Fruit fly (Drosophila melanogaster) whole organism, embryonic: ENCODE data around the gene Mst98Ca.

Experiments used
- Atf3 ChIP-seq: fragments of 200-800 bp; sonication (Bioruptor generic); optimal IDR thresholded peaks from 3 replicates; lab custom pipeline; 2016; ENCODE audit warnings: missing biosample characterization, missing genetic modification characterization
- CG11085 ChIP-seq: fragments of 200-800 bp; sonication (Bioruptor generic); IDR thresholded peaks from 2 replicates; pipeline ENCODE4 v1.3.6; 2022; ENCODE audit warnings: missing biosample characterization, missing genetic modification characterization
- CG11456 ChIP-seq: fragments of 200-800 bp; sonication (Bioruptor generic); IDR thresholded peaks from 3 replicates; pipeline ENCODE4 v1.3.6; 2022; ENCODE audit warnings: missing biosample characterization, missing genetic modification characterization
- CG11723 ChIP-seq: fragments of 200-800 bp; sonication (Bioruptor generic); optimal IDR thresholded peaks from 2 replicates; lab custom pipeline; 2017; ENCODE audit warnings: missing biosample characterization, mild to moderate bottlenecking, missing genetic modification characterization
- CG12236 ChIP-seq: fragments of 200-800 bp; sonication (Bioruptor generic); optimal IDR thresholded peaks from 2 replicates; lab custom pipeline; 2016; ENCODE audit warnings: missing biosample characterization, missing genetic modification characterization
- CG12391 ChIP-seq: fragments of 200-800 bp; sonication (Bioruptor generic); optimal IDR thresholded peaks from 3 replicates; lab custom pipeline; 2018; ENCODE audit warnings: missing biosample characterization, mild to moderate bottlenecking, missing genetic modification characterization, moderate library complexity
- CG14965 ChIP-seq: fragments of 200-800 bp; sonication (Bioruptor generic); optimal IDR thresholded peaks from 2 replicates; lab custom pipeline; 2016; ENCODE audit warnings: missing biosample characterization, missing genetic modification characterization, borderline replicate concordance
- CG15269 ChIP-seq: fragments of 200-800 bp; sonication (Bioruptor generic); optimal IDR thresholded peaks from 2 replicates; lab custom pipeline; 2018; ENCODE audit warnings: missing biosample characterization, mild to moderate bottlenecking, missing genetic modification characterization, moderate library complexity
- CG15601 ChIP-seq: fragments of 200-800 bp; sonication (Bioruptor generic); optimal IDR thresholded peaks from 3 replicates; lab custom pipeline; 2019; ENCODE audit warnings: missing biosample characterization, mild to moderate bottlenecking, missing genetic modification characterization, moderate library complexity
- CG18011 ChIP-seq: fragments of 200-800 bp; sonication (Bioruptor generic); optimal IDR thresholded peaks from 2 replicates; lab custom pipeline; 2017; ENCODE audit warnings: missing biosample characterization, missing genetic modification characterization, mild to moderate bottlenecking, moderate library complexity, missing genotype
- CG1832 ChIP-seq: fragments of 200-800 bp; sonication (Bioruptor generic); optimal IDR thresholded peaks from 2 replicates; lab custom pipeline; 2017; ENCODE audit warnings: missing biosample characterization, mild to moderate bottlenecking, missing genetic modification characterization, inconsistent platforms
- CG30431 ChIP-seq: fragments of 200-800 bp; sonication (Bioruptor generic); optimal IDR thresholded peaks from 2 replicates; lab custom pipeline; 2017; ENCODE audit warnings: missing biosample characterization, missing genetic modification characterization
- CG3163 ChIP-seq: fragments of 200-800 bp; sonication (Bioruptor generic); optimal IDR thresholded peaks from 3 replicates; lab custom pipeline; 2016; ENCODE audit warnings: missing biosample characterization, missing genetic modification characterization
- CG32767 ChIP-seq: fragments of 200-800 bp; sonication (Bioruptor generic); IDR thresholded peaks from 2 replicates; pipeline ENCODE4 v1.3.6; 2022; ENCODE audit warnings: missing biosample characterization, missing genetic modification characterization
- CG33557 ChIP-seq: fragments of 200-800 bp; sonication (Bioruptor generic); optimal IDR thresholded peaks from 2 replicates; lab custom pipeline; 2019; ENCODE audit warnings: missing biosample characterization, mild to moderate bottlenecking, missing genetic modification characterization, moderate library complexity
- CG3726 ChIP-seq: fragments of 200-800 bp; sonication (Bioruptor generic); IDR thresholded peaks from 3 replicates; pipeline ENCODE4, ENCODE4 v1.3.6; 2022; ENCODE audit warnings: missing biosample characterization, missing genetic modification characterization
- CG3995 ChIP-seq: fragments of 200-800 bp; sonication (Bioruptor generic); optimal IDR thresholded peaks from 3 replicates; lab custom pipeline; 2016; ENCODE audit warnings: missing biosample characterization, missing genetic modification characterization
- CG4820 ChIP-seq: fragments of 200-800 bp; sonication (Bioruptor generic); optimal IDR thresholded peaks from 3 replicates; lab custom pipeline; 2016; ENCODE audit warnings: missing biosample characterization, missing genetic modification characterization
- CG5245 ChIP-seq: fragments of 200-800 bp; sonication (Bioruptor generic); optimal IDR thresholded peaks from 3 replicates; lab custom pipeline; 2016; ENCODE audit warnings: missing biosample characterization, missing genetic modification characterization
- CG7271 ChIP-seq: fragments of 200-800 bp; sonication (Bioruptor generic); optimal IDR thresholded peaks from 2 replicates; lab custom pipeline; 2018; ENCODE audit warnings: missing biosample characterization, mild to moderate bottlenecking, missing genetic modification characterization, moderate library complexity
- CG7357 ChIP-seq: fragments of 200-800 bp; sonication (Bioruptor generic); IDR thresholded peaks from 3 replicates; pipeline ENCODE4 v1.3.6; 2022; ENCODE audit warnings: missing biosample characterization, missing genetic modification characterization
- CG9932 ChIP-seq: fragments of 200-800 bp; sonication (Bioruptor generic); IDR thresholded peaks from 2 replicates; pipeline ENCODE4 v1.3.6; 2022; ENCODE audit warnings: missing biosample characterization, missing genetic modification characterization
- Dad ChIP-seq: fragments of 200-800 bp; sonication (Bioruptor generic); optimal IDR thresholded peaks from 3 replicates; lab custom pipeline; 2016; ENCODE audit warnings: missing biosample characterization, missing genetic modification characterization
- Doc2 ChIP-seq: fragments of 200-800 bp; sonication (Bioruptor generic); IDR thresholded peaks from 2 replicates; pipeline ENCODE4 v1.3.6; 2022; ENCODE audit warnings: missing biosample characterization, missing genetic modification characterization
- Dref ChIP-seq: fragments of 200-800 bp; sonication (Bioruptor generic); IDR thresholded peaks from 2 replicates; pipeline ENCODE4 v1.3.6; 2022; ENCODE audit warnings: missing biosample characterization, missing genetic modification characterization
- HLH54F ChIP-seq: fragments of 200-800 bp; sonication (Bioruptor generic); optimal IDR thresholded peaks from 3 replicates; lab custom pipeline; 2016; ENCODE audit warnings: missing biosample characterization, missing genetic modification characterization
- MTF-1 ChIP-seq: fragments of 200-800 bp; sonication (Bioruptor generic); optimal IDR thresholded peaks from 2 replicates; lab custom pipeline; 2018; ENCODE audit warnings: missing biosample characterization, mild to moderate bottlenecking, missing genetic modification characterization, borderline replicate concordance
- Optix ChIP-seq: fragments of 200-800 bp; sonication (Bioruptor generic); IDR thresholded peaks from 3 replicates; pipeline ENCODE4 v1.3.6; 2022; ENCODE audit warnings: missing biosample characterization, missing genetic modification characterization
- bowl ChIP-seq: fragments of 200-800 bp; sonication (Bioruptor generic); IDR thresholded peaks from 2 replicates; pipeline ENCODE4 v1.3.6; 2022; ENCODE audit warnings: missing biosample characterization, missing genetic modification characterization
- cas ChIP-seq: fragments of 200-800 bp; sonication (Bioruptor generic); IDR thresholded peaks from 2 replicates; pipeline ENCODE4 v1.3.6; 2022; ENCODE audit warnings: missing biosample characterization, missing genetic modification characterization
- croc ChIP-seq: fragments of 200-800 bp; sonication (Bioruptor generic); conservative IDR thresholded peaks from 3 replicates; pipeline ENCODE4 v1.3.6; 2022; ENCODE audit warnings: missing biosample characterization, missing genetic modification characterization
- en ChIP-seq: fragments of 200-800 bp; sonication (Bioruptor generic); optimal IDR thresholded peaks from 2 replicates; lab custom pipeline; 2016; ENCODE audit warnings: missing biosample characterization, missing genetic modification characterization
- eve ChIP-seq, 2 experiments: fragments of >200 bp; optimal IDR thresholded peaks; 2 replicates each; lab custom pipeline; 2017; ENCODE audit warnings: missing biosample characterization in 2 of 2, missing genetic modification characterization in 2 of 2
- ewg ChIP-seq: fragments of 200-800 bp; sonication (Bioruptor generic); optimal IDR thresholded peaks from 3 replicates; lab custom pipeline; 2017; ENCODE audit warnings: mild to moderate bottlenecking, missing biosample characterization, missing genetic modification reagents, missing genetic modification characterization
- fd102C ChIP-seq: fragments of 200-800 bp; sonication (Bioruptor generic); optimal IDR thresholded peaks from 2 replicates; lab custom pipeline; 2018; ENCODE audit warnings: missing biosample characterization, mild to moderate bottlenecking, missing genetic modification characterization, moderate library complexity
- grn ChIP-seq: fragments of 200-800 bp; sonication (Bioruptor generic); optimal IDR thresholded peaks from 3 replicates; lab custom pipeline; 2017; ENCODE audit warnings: missing biosample characterization, missing genetic modification characterization
- gro ChIP-seq: fragments of 200-800 bp; sonication (Bioruptor generic); optimal IDR thresholded peaks from 2 replicates; lab custom pipeline; 2016; ENCODE audit warnings: missing biosample characterization, missing genetic modification characterization
- h ChIP-seq: fragments of >200 bp; optimal IDR thresholded peaks from 2 replicates; lab custom pipeline; 2017
- insv ChIP-seq, 2 experiments: fragments of 200-800 bp; sonication (Bioruptor generic); optimal IDR thresholded peaks; 3 replicates each; lab custom pipeline; 2016 to 2018; ENCODE audit warnings: missing biosample characterization in 2 of 2, missing genetic modification characterization in 2 of 2
- jing ChIP-seq: fragments of 200-800 bp; sonication (Bioruptor generic); optimal IDR thresholded peaks from 2 replicates; lab custom pipeline; 2018; ENCODE audit warnings: missing biosample characterization, mild to moderate bottlenecking, missing genetic modification characterization
- nau ChIP-seq: fragments of 200-800 bp; sonication (Bioruptor generic); optimal IDR thresholded peaks from 3 replicates; lab custom pipeline; 2017; ENCODE audit warnings: missing biosample characterization, mild to moderate bottlenecking, missing genetic modification characterization, missing genetic modification reagents
- oc ChIP-seq: fragments of 200-800 bp; sonication (Bioruptor generic); optimal IDR thresholded peaks from 2 replicates; lab custom pipeline; 2018; ENCODE audit warnings: missing biosample characterization, mild to moderate bottlenecking, missing genetic modification characterization, moderate library complexity
- ranshi ChIP-seq: fragments of 200-800 bp; sonication (Bioruptor generic); IDR thresholded peaks from 2 replicates; pipeline ENCODE4 v1.3.6; 2022; ENCODE audit warnings: missing biosample characterization, missing genetic modification characterization
- rib ChIP-seq: fragments of 200-800 bp; sonication (Bioruptor generic); IDR thresholded peaks from 2 replicates; pipeline ENCODE4 v1.3.6; 2022; ENCODE audit warnings: missing biosample characterization, missing genetic modification characterization
- sd ChIP-seq: fragments of 200-800 bp; sonication (Bioruptor generic); optimal IDR thresholded peaks from 3 replicates; lab custom pipeline; 2018; ENCODE audit warnings: missing biosample characterization, mild to moderate bottlenecking, missing genetic modification characterization, moderate library complexity
- sens-2 ChIP-seq: fragments of 200-800 bp; sonication (Bioruptor generic); IDR thresholded peaks from 2 replicates; pipeline ENCODE4 v1.3.6; 2022; ENCODE audit warnings: missing biosample characterization, missing genetic modification characterization
- slou ChIP-seq: fragments of 200-800 bp; sonication (Bioruptor generic); optimal IDR thresholded peaks from 3 replicates; lab custom pipeline; 2016; ENCODE audit warnings: missing biosample characterization, missing genetic modification characterization
- ssp ChIP-seq: fragments of 200-800 bp; sonication (Bioruptor generic); IDR thresholded peaks from 2 replicates; pipeline ENCODE4 v1.3.6; 2022; ENCODE audit warnings: missing biosample characterization, missing genetic modification characterization
- zfh1 ChIP-seq: fragments of 200-800 bp; sonication (Bioruptor generic); IDR thresholded peaks from 3 replicates; pipeline ENCODE4 v1.3.6; 2022; ENCODE audit warnings: missing biosample characterization, missing genetic modification characterization

Mst98Ca gene

DNA sequence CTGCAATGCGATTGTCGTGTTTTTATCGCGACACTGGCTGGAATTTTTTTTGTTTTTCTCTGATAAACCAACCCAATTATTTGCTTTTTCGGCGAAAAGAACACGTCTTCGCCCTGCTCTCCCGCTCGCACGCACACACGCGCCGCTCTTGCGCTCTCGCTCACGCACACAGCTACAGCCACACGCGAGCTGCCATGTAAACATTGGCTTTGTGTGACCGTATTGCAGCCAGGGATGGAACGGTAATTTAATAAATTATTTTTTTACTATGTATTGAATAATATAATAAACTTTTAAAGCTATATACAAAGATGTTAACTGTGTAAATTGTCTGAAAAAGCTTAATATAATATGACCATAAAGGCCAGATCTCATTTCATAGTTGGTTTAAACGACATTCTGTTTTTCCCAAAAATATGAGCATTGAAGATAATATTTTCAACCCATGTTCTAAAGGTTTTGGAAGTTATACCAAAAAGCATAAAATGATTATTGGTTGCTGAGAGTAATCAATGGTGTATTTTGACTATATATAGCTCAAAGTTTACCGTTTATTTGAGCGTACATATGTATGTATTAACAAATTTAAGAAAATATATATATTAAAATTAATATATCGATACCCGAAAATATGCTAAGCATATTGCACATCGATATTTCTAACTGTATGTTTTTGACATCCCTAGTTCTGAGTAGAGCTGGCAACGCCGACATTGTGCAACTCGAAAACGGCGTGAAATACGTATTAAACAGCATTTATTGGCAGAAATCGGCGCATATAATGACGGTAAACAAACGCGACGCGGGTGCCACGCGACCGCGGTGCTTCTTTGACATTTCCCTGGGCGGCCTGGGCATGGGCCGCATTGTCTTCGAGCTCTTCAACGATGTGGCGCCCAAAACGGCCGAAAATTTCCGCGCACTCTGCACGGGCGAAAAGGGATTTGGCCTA is 48.8 kb downstream of the Mst98Ca start, which contains the start of the genes Gfat2 and Moca-cyp (continued):
- TF ChIP-seq CG32767 (GFP tag; lab: Robert Waterston, UW) (no peak), insv (GFP tag; optimal IDR thresholded peaks at IDR 0.05; lab: Kevin White, UChicago) (peak in 1 of 2 experiments; percentile 52), Dref (GFP tag; lab: Robert Waterston, UW) (peak; percentile 74), CG7357 (GFP tag; lab: Robert Waterston, UW) (peak; percentile 26; the same call in 1 of the 3 replicates), CG11085 (GFP tag; lab: Robert Waterston, UW) (peak; percentile 45; the same call in 1 of the 2 replicates), oc (tag; lab: Kevin White, UChicago) (no peak), sens-2 (GFP tag; lab: Robert Waterston, UW) (no peak), zfh1 (peak; percentile 65; the same call in 2 of the 3 replicates), CG5245 (no peak), h (no peak), CG4820 (GFP tag; lab: Kevin White, UChicago) (peak; percentile 22), CG1832 (GFP tag; lab: Kevin White, UChicago) (peak; percentile 96), CG12391 (tag; lab: Kevin White, UChicago) (peak; percentile 73), CG9932 (GFP tag; lab: Robert Waterston, UW) (peak; percentile 76), bowl (GFP tag; lab: Robert Waterston, UW) (no peak), nau (GFP tag; lab: Kevin White, UChicago) (no peak), CG11456 (GFP tag; lab: Robert Waterston, UW) (peak; percentile 74; the same call in 2 of the 3 replicates), cas (GFP tag; lab: Robert Waterston, UW) (peak; percentile 43; the same call in 1 of the 2 replicates), gro (GFP tag; lab: Kevin White, UChicago) (peak; percentile 34), eve (GFP tag; optimal IDR thresholded peaks at IDR 0.05; lab: Kevin White, UChicago) (no peak), en (GFP tag; lab: Kevin White, UChicago) (no peak), Doc2 (GFP tag; lab: Robert Waterston, UW) (no peak), ewg (GFP tag; lab: Kevin White, UChicago) (peak; percentile 53), sd (tag; lab: Kevin White, UChicago) (peak; percentile 81), CG3726 (GFP tag; lab: Robert Waterston, UW) (no peak), ssp (GFP tag; lab: Robert Waterston, UW) (peak; percentile 49), CG12236 (GFP tag; lab: Kevin White, UChicago) (no peak), rib (0 out of 2 replicates have a peak, but pooled peaks have one; percentile 23), CG7271 (tag; lab: Kevin White, UChicago) (peak; percentile 62), CG3163 (GFP tag; lab: Kevin White, UChicago) (no peak), CG3995 (GFP tag; lab: Kevin White, UChicago) (no peak), CG33557 (GFP tag; lab: Kevin White, UChicago) (peak; percentile 51), ranshi (GFP tag; lab: Robert Waterston, UW) (peak; percentile 60), MTF-1 (GFP tag; lab: Kevin White, UChicago) (peak; percentile 71), CG11723 (GFP tag; lab: Kevin White, UChicago) (peak; percentile 71), CG14965 (GFP tag; lab: Kevin White, UChicago) (no peak), HLH54F (GFP tag; lab: Kevin White, UChicago) (peak; percentile 8), CG18011 (GFP tag; lab: Kevin White, UChicago) (peak; percentile 35), Optix (GFP tag; lab: Robert Waterston, UW) (no peak), Atf3 (GFP tag; lab: Kevin White, UChicago) (no peak), grn (no peak), croc (GFP tag; lab: Robert Waterston, UW) (peak; percentile 35; the same call in 1 of the 3 replicates), fd102C (no peak), slou (no peak), Dad (GFP tag; lab: Kevin White, UChicago) (peak; percentile 30), CG15601 (tag; lab: Kevin White, UChicago) (peak; percentile 33), CG15269 (tag; lab: Kevin White, UChicago) (peak; percentile 68), jing (GFP tag; lab: Kevin White, UChicago) (peak; percentile 15), CG30431 (no peak)
